Worm (Caenorhabditis elegans) whole organism, L1 larva: Measurements from ENCODE around the gene cyp-13A12.

Experiments
- ama-1 ChIP-seq: fragments of 150-350 bp; optimal IDR thresholded peaks from 2 replicates; lab custom pipeline; 2014
- ceh-90 ChIP-seq: sonication (generic microtip); optimal IDR thresholded peaks from 2 replicates; lab custom pipeline; 2016; ENCODE audit warnings: missing genetic modification characterization, missing compliant biosample characterization
- lin-14 ChIP-seq: fragments of 200-800 bp; sonication (Bioruptor generic); optimal IDR thresholded peaks from 2 replicates; lab custom pipeline; 2018; ENCODE audit warnings: mild to moderate bottlenecking, missing genetic modification characterization, moderate library complexity, missing compliant biosample characterization
- lsy-2 ChIP-seq, 2 experiments: fragments of 150-350 bp; optimal IDR thresholded peaks; 2 replicates each; lab custom pipeline; 2014; ENCODE audit warnings: missing biosample characterization in 2 of 2, missing genetic modification characterization in 2 of 2
- nhr-11 ChIP-seq: fragments of 150-350 bp; optimal IDR thresholded peaks from 2 replicates; lab custom pipeline; 2014; ENCODE audit warnings: missing biosample characterization, missing genetic modification characterization

DNA sequence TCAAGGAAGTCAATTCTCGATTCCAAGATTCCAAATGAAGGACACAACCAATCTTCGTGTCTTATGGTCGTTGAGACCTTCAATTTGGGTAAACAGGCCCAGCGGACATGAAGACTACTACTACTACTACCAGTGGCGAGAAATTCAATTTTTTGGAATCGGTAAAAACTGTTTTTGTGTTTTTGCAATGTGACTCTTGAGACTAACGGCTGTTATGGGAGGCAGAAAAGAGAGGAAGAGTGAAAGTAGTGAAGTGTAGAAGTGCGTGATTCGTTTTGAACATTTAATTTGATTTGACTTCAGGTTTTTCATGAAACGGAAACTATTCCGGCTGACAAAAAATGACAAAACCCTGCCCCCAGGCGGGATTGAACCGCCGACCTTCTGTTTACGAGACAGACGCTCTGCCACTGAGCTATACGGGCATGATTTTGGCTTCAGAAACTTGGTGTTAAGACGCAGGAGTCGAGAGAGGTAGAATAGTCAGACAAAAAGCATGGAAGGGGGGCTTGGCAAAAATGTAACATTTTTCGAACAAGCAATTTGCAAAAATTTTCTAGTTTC is 8.5 kb upstream of the cyp-13A12 start:
- peak; percentile 57 for TF ChIP-seq lin-14 (GFP tag; lab: Kevin White, UChicago)
- no peak for TF ChIP-seq nhr-11 (tag; lab: Kevin White, UChicago)
- TF ChIP-seq ama-1 (lab: Kevin White, UChicago), result no peak
- TF ChIP-seq ceh-90 (tag; lab: Kevin White, UChicago), result no peak
- TF ChIP-seq lsy-2 (tag; optimal IDR thresholded peaks at IDR 0.05; lab: Kevin White, UChicago), result peak; percentile 25 to 66
